Worm (Caenorhabditis elegans): ENCODE results near the gene C18D1.2.

DNA sequence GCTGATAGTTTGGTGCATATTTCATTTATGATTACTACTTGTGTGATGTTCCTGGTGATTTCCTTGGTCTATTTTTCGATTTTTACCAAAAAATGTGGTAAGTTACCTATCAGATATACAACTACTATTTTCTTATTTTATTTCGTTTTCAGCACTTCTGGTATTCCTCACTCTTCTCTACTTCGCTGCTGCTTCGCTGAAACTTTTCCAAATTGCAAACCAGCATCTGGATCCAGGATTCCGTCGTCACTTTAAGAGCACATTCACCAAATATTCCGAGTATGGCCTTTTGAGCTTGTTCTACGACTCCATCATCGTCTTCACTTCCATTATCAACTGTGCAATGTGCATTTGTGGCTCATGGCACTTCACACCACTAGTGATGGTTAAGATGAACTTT, 48.2 kb upstream of the C18D1.2 start:
- TF ChIP-seq pha-4 (tag; optimal IDR thresholded peaks at IDR 0.05): no peak
- TF ChIP-seq mls-2 (tag; optimal IDR thresholded peaks at IDR 0.05): no peak
- TF ChIP-seq elt-1 (tag; optimal IDR thresholded peaks at IDR 0.05; ENCODE audit: borderline replicate concordance, insufficient read depth): no peak
- TF ChIP-seq snpc-4 (tag; optimal IDR thresholded peaks at IDR 0.05): no peak

Measured in whole organism, mixed stage, embryonic.